Fruit fly (Drosophila melanogaster): ENCODE data around the gene CG14218.

- no peak for TF ChIP-seq CTCF (optimal IDR thresholded peaks at IDR 0.05)
- no peak for TF ChIP-seq CG8478 (optimal IDR thresholded peaks at IDR 0.05)
These were observed 41.1 kb upstream of the CG14218 start, which contains the start of the genes Naa20A and MKP-4 for dm6 chrX:19622924-19623323.
